Fruit fly (Drosophila melanogaster) whole organism, adult: ENCODE results near the gene CG9519.

ENCODE experiments used
- CG12768 ChIP-seq: fragments of 200-800 bp; sonication (Bioruptor generic); optimal IDR thresholded peaks from 2 replicates; lab custom pipeline; 2017; ENCODE audit warnings: missing biosample characterization, missing genetic modification characterization, mild to moderate bottlenecking, moderate library complexity, missing genetic modification reagents
- CG14711 ChIP-seq: fragments of 200-800 bp; sonication (Bioruptor generic); optimal IDR thresholded peaks from 2 replicates; lab custom pipeline; 2018; ENCODE audit warnings: missing biosample characterization, mild to moderate bottlenecking, missing genetic modification characterization, moderate library complexity
- CG1620 ChIP-seq: fragments of 200-800 bp; sonication (Bioruptor generic); optimal IDR thresholded peaks from 2 replicates; lab custom pipeline; 2016; ENCODE audit warnings: missing biosample characterization, missing genetic modification characterization
- CG33017 ChIP-seq: fragments of 200-800 bp; sonication (Bioruptor generic); optimal IDR thresholded peaks from 2 replicates; lab custom pipeline; 2018; ENCODE audit warnings: missing biosample characterization, mild to moderate bottlenecking, missing genetic modification characterization, moderate library complexity
- CG5204 ChIP-seq: fragments of 200-800 bp; sonication (Bioruptor generic); optimal IDR thresholded peaks from 2 replicates; lab custom pipeline; 2016; ENCODE audit warnings: missing biosample characterization, missing genetic modification characterization
- CG7045 ChIP-seq: fragments of 200-800 bp; sonication (Bioruptor generic); optimal IDR thresholded peaks from 2 replicates; lab custom pipeline; 2017; ENCODE audit warnings: missing biosample characterization, mild to moderate bottlenecking, missing genetic modification characterization
- CG7101 ChIP-seq: fragments of 200-800 bp; sonication (Bioruptor generic); optimal IDR thresholded peaks from 2 replicates; lab custom pipeline; 2018; ENCODE audit warnings: missing biosample characterization, mild to moderate bottlenecking, missing genetic modification characterization, moderate library complexity
- Hr96 ChIP-seq: fragments of 200-800 bp; sonication (Bioruptor generic); optimal IDR thresholded peaks from 2 replicates; lab custom pipeline; 2016; ENCODE audit warnings: missing biosample characterization, missing genetic modification characterization
- Mnt ChIP-seq: fragments of 200-800 bp; sonication (Bioruptor generic); optimal IDR thresholded peaks from 2 replicates; lab custom pipeline; 2016; ENCODE audit warnings: missing biosample characterization, mild to moderate bottlenecking, missing genetic modification characterization
- bab1 ChIP-seq: fragments of 200-800 bp; sonication (Bioruptor generic); optimal IDR thresholded peaks from 3 replicates; lab custom pipeline; 2019; ENCODE audit warnings: missing biosample characterization, mild to moderate bottlenecking, missing genetic modification characterization, moderate library complexity
- cic ChIP-seq: fragments of 200-800 bp; sonication (Bioruptor generic); optimal IDR thresholded peaks from 2 replicates; lab custom pipeline; 2017; ENCODE audit warnings: missing biosample characterization, mild to moderate bottlenecking, missing genetic modification characterization, moderate library complexity
- kay ChIP-seq: fragments of 200-800 bp; sonication (Bioruptor generic); peaks from one replicate; lab custom pipeline; 2016; ENCODE audit warnings: missing biosample characterization, missing genetic modification characterization, borderline replicate concordance
- pad ChIP-seq: fragments of 200-800 bp; sonication (Bioruptor generic); optimal IDR thresholded peaks from 3 replicates; lab custom pipeline; 2017; ENCODE audit warnings: missing biosample characterization, missing genetic modification characterization, mild to moderate bottlenecking, moderate library complexity, missing genetic modification reagents
- toe ChIP-seq: fragments of 200-800 bp; sonication (Bioruptor generic); optimal IDR thresholded peaks from 2 replicates; lab custom pipeline; 2016; ENCODE audit warnings: missing biosample characterization, missing genetic modification characterization

DNA sequence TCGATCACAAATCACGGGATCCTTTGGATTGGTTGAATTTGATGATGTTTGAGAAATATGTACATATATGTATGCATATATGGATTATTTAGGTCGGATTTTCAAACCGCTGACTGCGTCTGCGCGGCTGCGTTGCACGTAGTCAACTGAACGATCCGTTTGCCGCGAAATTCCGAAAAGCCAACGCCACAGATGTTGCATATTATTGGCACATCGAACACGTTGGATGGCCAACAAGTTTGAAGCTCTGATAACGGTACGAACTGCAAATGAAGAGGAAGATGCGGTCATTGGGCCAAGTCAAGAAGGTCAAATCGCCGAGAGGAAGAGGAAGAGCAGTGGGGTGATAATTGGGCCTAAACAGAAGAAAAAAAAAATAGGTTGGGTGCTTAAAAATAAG lies 14.9 kb upstream of the CG9519 start, which contains the start of gene CG9518:
- no peak for TF ChIP-seq pad (GFP tag; lab: Kevin White, UChicago)
- TF ChIP-seq CG5204 (GFP tag; lab: Kevin White, UChicago) = no peak
- TF ChIP-seq cic = no peak
- no peak for TF ChIP-seq Hr96 (GFP tag; lab: Kevin White, UChicago)
- TF ChIP-seq CG14711 (tag; lab: Kevin White, UChicago) = no peak
- no peak for TF ChIP-seq toe (GFP tag; lab: Kevin White, UChicago)
- no peak for TF ChIP-seq CG7045
- no peak for TF ChIP-seq CG7101 (tag; lab: Kevin White, UChicago)
- TF ChIP-seq bab1 = no peak
- TF ChIP-seq CG1620 (GFP tag; lab: Kevin White, UChicago) = no peak
- TF ChIP-seq kay (GFP tag; lab: Kevin White, UChicago) = no peak
- TF ChIP-seq CG33017 = no peak
- no peak for TF ChIP-seq Mnt (GFP tag; lab: Kevin White, UChicago)
- no peak for TF ChIP-seq CG12768 (GFP tag; lab: Kevin White, UChicago)
